Worm (Caenorhabditis elegans): ENCODE results near the gene fbxb-41.

DNA sequence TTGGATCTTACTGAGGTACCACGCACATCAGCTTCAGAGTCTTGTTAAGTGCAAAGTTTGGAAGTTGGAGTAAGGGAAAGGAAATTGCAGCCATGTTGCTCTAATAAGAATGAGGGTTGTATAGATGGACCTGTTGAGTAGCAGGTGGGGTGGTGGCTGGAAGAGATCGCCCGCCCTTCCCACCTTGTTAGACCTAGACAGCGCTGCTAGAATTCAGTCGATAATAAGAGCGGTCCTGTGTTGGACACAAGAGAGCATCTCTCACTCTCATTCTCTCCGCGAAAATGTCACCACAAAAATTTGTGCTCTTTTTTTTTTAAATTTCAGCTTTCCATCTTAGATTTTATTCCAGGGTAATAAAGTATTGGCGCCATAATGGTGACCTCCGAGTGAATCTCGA, 40.8 kb downstream of the fbxb-41 start, which contains the start of the genes fbxb-30 and F45D11.5:
- TF ChIP-seq F13C5.2 (tag; optimal IDR thresholded peaks at IDR 0.05) = no peak
- no peak for TF ChIP-seq pes-1 (GFP tag; IDR thresholded peaks at IDR 0.05)
- no peak for TF ChIP-seq ama-1 (optimal IDR thresholded peaks at IDR 0.05)
- TF ChIP-seq scrt-1 (GFP tag; IDR thresholded peaks at IDR 0.05) = no peak
- TF ChIP-seq aly-1 (tag; optimal IDR thresholded peaks at IDR 0.05) = no peak
- TF ChIP-seq sea-1 (GFP tag; conservative IDR thresholded peaks at IDR 0.05) = no peak
- TF ChIP-seq B0310.2 (tag; optimal IDR thresholded peaks at IDR 0.05) = no peak
- TF ChIP-seq tra-4 (tag; optimal IDR thresholded peaks at IDR 0.05) = no peak
- TF ChIP-seq ceh-13 (GFP tag; optimal IDR thresholded peaks at IDR 0.05) = no peak
- TF ChIP-seq hnd-1 (tag; optimal IDR thresholded peaks at IDR 0.05) = no peak
- no peak for TF ChIP-seq flt-1 (GFP tag; IDR thresholded peaks at IDR 0.05)
- TF ChIP-seq ets-7 (tag; optimal IDR thresholded peaks at IDR 0.05) = no peak
